Fruit fly (Drosophila melanogaster) whole organism, embryonic: ENCODE data around the gene CG5157.

Experiments used
- Ada2b ChIP-seq: fragments of 200-800 bp; sonication (Bioruptor generic); IDR thresholded peaks from 2 replicates; pipeline ENCODE4 v1.3.6; 2022; ENCODE audit warnings: missing biosample characterization, missing genetic modification characterization
- B-H1 ChIP-seq: fragments of 200-800 bp; sonication (Bioruptor generic); IDR thresholded peaks from 3 replicates; pipeline ENCODE4 v1.3.6; 2022; ENCODE audit warnings: missing biosample characterization, missing genetic modification characterization
- Bteb2 ChIP-seq: fragments of 200-800 bp; sonication (Bioruptor generic); optimal IDR thresholded peaks from 2 replicates; lab custom pipeline; 2016; ENCODE audit warnings: missing biosample characterization, missing genetic modification characterization
- CG10267 ChIP-seq: fragments of 200-800 bp; sonication (Bioruptor generic); optimal IDR thresholded peaks from 2 replicates; lab custom pipeline; 2018; ENCODE audit warnings: missing biosample characterization, mild to moderate bottlenecking, missing genetic modification characterization, moderate library complexity
- CG10959 ChIP-seq: fragments of 200-800 bp; sonication (Bioruptor generic); IDR thresholded peaks from 2 replicates; pipeline ENCODE4 v1.3.6; 2022; ENCODE audit warnings: missing biosample characterization, missing genetic modification characterization
- CG11504 ChIP-seq: fragments of 200-800 bp; sonication (Bioruptor generic); optimal IDR thresholded peaks from 3 replicates; lab custom pipeline; 2019; ENCODE audit warnings: missing biosample characterization, mild to moderate bottlenecking, missing genetic modification characterization, moderate library complexity
- CG11695 ChIP-seq: fragments of 200-800 bp; sonication (Bioruptor generic); IDR thresholded peaks from 3 replicates; pipeline ENCODE4 v1.3.6; 2022; ENCODE audit warnings: missing biosample characterization, missing genetic modification characterization
- CG13894 ChIP-seq: fragments of 200-800 bp; sonication (Bioruptor generic); optimal IDR thresholded peaks from 3 replicates; lab custom pipeline; 2018; ENCODE audit warnings: missing biosample characterization, mild to moderate bottlenecking, missing genetic modification characterization, moderate library complexity
- CG15514 ChIP-seq: fragments of 200-800 bp; sonication (Bioruptor generic); optimal IDR thresholded peaks from 3 replicates; lab custom pipeline; 2017; ENCODE audit warnings: missing biosample characterization, missing genetic modification characterization, mild to moderate bottlenecking, moderate library complexity, missing genetic modification reagents
- CG1603 ChIP-seq: fragments of 200-800 bp; sonication (Bioruptor generic); optimal IDR thresholded peaks from 2 replicates; lab custom pipeline; 2019; ENCODE audit warnings: missing biosample characterization, mild to moderate bottlenecking, missing genetic modification characterization, moderate library complexity
- CG16815 ChIP-seq: fragments of 200-800 bp; sonication (Bioruptor generic); optimal IDR thresholded peaks from 3 replicates; lab custom pipeline; 2017; ENCODE audit warnings: missing biosample characterization, mild to moderate bottlenecking, missing genetic modification characterization
- CG17186 ChIP-seq: fragments of 200-800 bp; sonication (Bioruptor generic); optimal IDR thresholded peaks from 3 replicates; lab custom pipeline; 2017; ENCODE audit warnings: missing biosample characterization, missing genetic modification reagents, missing genetic modification characterization
- CG18262 ChIP-seq: fragments of 200-800 bp; optimal IDR thresholded peaks from 3 replicates; lab custom pipeline; 2019; ENCODE audit warnings: missing biosample characterization, mild to moderate bottlenecking, missing genetic modification characterization, moderate library complexity
- CG2199 ChIP-seq: fragments of 200-800 bp; sonication (Bioruptor generic); IDR thresholded peaks from 3 replicates; pipeline ENCODE4 v1.3.6; 2022; ENCODE audit warnings: missing biosample characterization, missing genetic modification characterization
- CG30020 ChIP-seq: fragments of 200-800 bp; optimal IDR thresholded peaks from 2 replicates; lab custom pipeline; 2019; ENCODE audit warnings: missing biosample characterization, mild to moderate bottlenecking, missing genetic modification characterization, moderate library complexity
- CG31224 ChIP-seq: fragments of 200-800 bp; sonication (Bioruptor generic); IDR thresholded peaks from 2 replicates; pipeline ENCODE4 v1.3.6; 2022; ENCODE audit warnings: missing biosample characterization, missing genetic modification characterization
- CG4328 ChIP-seq: fragments of 200-800 bp; sonication (Bioruptor generic); optimal IDR thresholded peaks from 3 replicates; lab custom pipeline; 2017; ENCODE audit warnings: missing biosample characterization, missing genetic modification reagents, missing genetic modification characterization
- CG43689 ChIP-seq: fragments of 200-800 bp; sonication (Bioruptor generic); IDR thresholded peaks from 2 replicates; pipeline ENCODE4 v1.3.6; 2022; ENCODE audit warnings: missing biosample characterization, missing genetic modification characterization
- CG4424 ChIP-seq: fragments of 200-800 bp; sonication (Bioruptor generic); optimal IDR thresholded peaks from 3 replicates; lab custom pipeline; 2016; ENCODE audit warnings: missing biosample characterization, missing genetic modification characterization
- CG5953 ChIP-seq: fragments of 200-800 bp; sonication (Bioruptor generic); IDR thresholded peaks from 2 replicates; pipeline ENCODE4 v1.3.6; 2022; ENCODE audit warnings: missing biosample characterization, missing genetic modification characterization
- CG6683 ChIP-seq: fragments of 200-800 bp; sonication (Bioruptor generic); optimal IDR thresholded peaks from 2 replicates; lab custom pipeline; 2017; ENCODE audit warnings: missing biosample characterization, mild to moderate bottlenecking, missing genetic modification characterization, missing genetic modification reagents
- CG8281 ChIP-seq: fragments of 200-800 bp; sonication (Bioruptor generic); optimal IDR thresholded peaks from 2 replicates; lab custom pipeline; 2018; ENCODE audit warnings: missing biosample characterization, mild to moderate bottlenecking, missing genetic modification characterization, moderate library complexity
- CG9727 ChIP-seq: fragments of 200-800 bp; sonication (Bioruptor generic); optimal IDR thresholded peaks from 3 replicates; lab custom pipeline; 2017; ENCODE audit warnings: missing biosample characterization, mild to moderate bottlenecking, missing genetic modification characterization
- CG9876 ChIP-seq: fragments of 200-800 bp; sonication (Bioruptor generic); optimal IDR thresholded peaks from 2 replicates; lab custom pipeline; 2016; ENCODE audit warnings: missing biosample characterization, missing genetic modification characterization
- Chrac-16 ChIP-seq: fragments of 200-800 bp; sonication (Bioruptor generic); optimal IDR thresholded peaks from 3 replicates; lab custom pipeline; 2016; ENCODE audit warnings: missing biosample characterization, missing genetic modification characterization
- Dip3 ChIP-seq: fragments of 200-800 bp; sonication (Bioruptor generic); optimal IDR thresholded peaks from 3 replicates; lab custom pipeline; 2016; ENCODE audit warnings: missing biosample characterization, missing genetic modification characterization
- Doc3 ChIP-seq: fragments of 200-800 bp; sonication (Bioruptor generic); IDR thresholded peaks from 3 replicates; pipeline ENCODE4 v1.3.6; 2022; ENCODE audit warnings: missing biosample characterization, missing genetic modification characterization; ENCODE audit not compliant: partially characterized antibody
- Elba2 ChIP-seq: fragments of 200-800 bp; sonication (Bioruptor generic); optimal IDR thresholded peaks from 3 replicates; lab custom pipeline; 2016; ENCODE audit warnings: missing biosample characterization, missing genetic modification characterization
- Hand ChIP-seq: fragments of 200-800 bp; sonication (Bioruptor generic); optimal IDR thresholded peaks from 2 replicates; lab custom pipeline; 2017; ENCODE audit warnings: mild to moderate bottlenecking, missing biosample characterization, missing genetic modification reagents, missing genetic modification characterization
- Hr78 ChIP-seq, 2 experiments: fragments of 200-800 bp in 1 of 2; fragments of >200 bp in 1 of 2; sonication (Bioruptor generic) in 1 of 2; optimal IDR thresholded peaks; 2 replicates each; lab custom pipeline; 2017 to 2019; ENCODE audit warnings: missing biosample characterization in 2 of 2, missing genetic modification characterization in 2 of 2, mild to moderate bottlenecking in 1 of 2, moderate library complexity in 1 of 2
- Lim3 ChIP-seq: fragments of 200-800 bp; sonication (Bioruptor generic); IDR thresholded peaks from 2 replicates; pipeline ENCODE4 v1.3.6; 2022; ENCODE audit warnings: missing biosample characterization, missing genetic modification characterization
- NK7.1 ChIP-seq: fragments of 200-800 bp; sonication (Bioruptor generic); optimal IDR thresholded peaks from 3 replicates; lab custom pipeline; 2016; ENCODE audit warnings: missing biosample characterization, missing genetic modification characterization
- NfI ChIP-seq: fragments of 200-800 bp; sonication (Bioruptor generic); optimal IDR thresholded peaks from 3 replicates; lab custom pipeline; 2018; ENCODE audit warnings: missing biosample characterization, mild to moderate bottlenecking, missing genetic modification characterization, moderate library complexity
- Trl ChIP-seq, 3 experiments: fragments of >200 bp in 2 of 3; fragments of 200-800 bp in 1 of 3; sonication (Bioruptor generic) in 1 of 3; optimal IDR thresholded peaks; 2 replicates in 1 of 3; 3 replicates in 2 of 3; lab custom pipeline; 2016 to 2017; ENCODE audit warnings: missing biosample characterization in 1 of 3, missing genetic modification characterization in 1 of 3
- YL-1 ChIP-seq: fragments of 200-800 bp; sonication (Bioruptor generic); optimal IDR thresholded peaks from 3 replicates; lab custom pipeline; 2017; ENCODE audit warnings: missing biosample characterization, mild to moderate bottlenecking, missing genetic modification characterization
- ab ChIP-seq: fragments of 200-800 bp; sonication (Bioruptor generic); optimal IDR thresholded peaks from 2 replicates; lab custom pipeline; 2016; ENCODE audit warnings: missing biosample characterization, missing genetic modification characterization
- ash1 ChIP-seq: fragments of 200-800 bp; sonication (Bioruptor generic); optimal IDR thresholded peaks from 2 replicates; lab custom pipeline; 2018; ENCODE audit warnings: missing biosample characterization, mild to moderate bottlenecking, missing genetic modification characterization
- exex ChIP-seq: fragments of 200-800 bp; sonication (Bioruptor generic); optimal IDR thresholded peaks from 4 replicates; lab custom pipeline; 2018; ENCODE audit warnings: missing biosample characterization, mild to moderate bottlenecking, missing genetic modification characterization, moderate library complexity
- gce ChIP-seq: fragments of 200-800 bp; sonication (Bioruptor generic); IDR thresholded peaks from 3 replicates; pipeline ENCODE4 v1.3.6; 2022; ENCODE audit warnings: missing biosample characterization, missing genetic modification characterization
- her ChIP-seq: fragments of 200-800 bp; sonication (Bioruptor generic); optimal IDR thresholded peaks from 2 replicates; lab custom pipeline; 2016; ENCODE audit warnings: missing biosample characterization, missing genetic modification characterization
- hth ChIP-seq: fragments of >200 bp; optimal IDR thresholded peaks from 2 replicates; lab custom pipeline; 2017; ENCODE audit warnings: inconsistent platforms
- insv ChIP-seq, 2 experiments: fragments of 200-800 bp; sonication (Bioruptor generic); optimal IDR thresholded peaks; 3 replicates each; lab custom pipeline; 2016 to 2018; ENCODE audit warnings: missing biosample characterization in 2 of 2, missing genetic modification characterization in 2 of 2
- jing ChIP-seq: fragments of 200-800 bp; sonication (Bioruptor generic); optimal IDR thresholded peaks from 2 replicates; lab custom pipeline; 2018; ENCODE audit warnings: missing biosample characterization, mild to moderate bottlenecking, missing genetic modification characterization
- maf-S ChIP-seq: fragments of 200-800 bp; sonication (Bioruptor generic); optimal IDR thresholded peaks from 2 replicates; lab custom pipeline; 2016; ENCODE audit warnings: missing biosample characterization, missing genetic modification characterization
- psq ChIP-seq: fragments of 200-800 bp; sonication (Bioruptor generic); optimal IDR thresholded peaks from 2 replicates; lab custom pipeline; 2017; ENCODE audit warnings: missing biosample characterization, missing genetic modification characterization
- pum ChIP-seq: fragments of 200-800 bp; sonication (Bioruptor generic); optimal IDR thresholded peaks from 2 replicates; lab custom pipeline; 2016; ENCODE audit warnings: missing biosample characterization, missing genetic modification characterization
- salm ChIP-seq: fragments of 200-800 bp; sonication (Bioruptor generic); optimal IDR thresholded peaks from 2 replicates; lab custom pipeline; 2018; ENCODE audit warnings: missing biosample characterization, mild to moderate bottlenecking, missing genetic modification characterization
- tio ChIP-seq: fragments of 200-800 bp; sonication (Bioruptor generic); optimal IDR thresholded peaks from 2 replicates; lab custom pipeline; 2017; ENCODE audit warnings: missing biosample characterization, missing genetic modification characterization, inconsistent platforms
- z ChIP-seq: fragments of 200-800 bp; sonication (Bioruptor generic); IDR thresholded peaks from 3 replicates; pipeline ENCODE4 v1.3.6; 2022; ENCODE audit warnings: missing biosample characterization, missing genetic modification characterization
- zfh1 ChIP-seq: fragments of 200-800 bp; sonication (Bioruptor generic); IDR thresholded peaks from 3 replicates; pipeline ENCODE4 v1.3.6; 2022; ENCODE audit warnings: missing biosample characterization, missing genetic modification characterization

CG5157 gene

dm6 chr3L:16128481-16128972 is 9.2 kb downstream of the CG5157 start, which contains the start of gene Pgm1 (continued):
- TF ChIP-seq z (GFP tag; lab: Robert Waterston, UW) (0 out of 3 replicates have a peak, but pooled peaks have one; percentile 23), Bteb2 (GFP tag; lab: Kevin White, UChicago) (peak; percentile 90), NK7.1 (peak; percentile 90), CG17186 (peak; percentile 46), Dip3 (GFP tag; lab: Kevin White, UChicago) (peak; percentile 84), Elba2 (GFP tag; lab: Kevin White, UChicago) (peak; percentile 25), Chrac-16 (GFP tag; lab: Kevin White, UChicago) (peak; percentile 81), CG13894 (tag; lab: Kevin White, UChicago) (no peak), hth (lab: Kevin White, UChicago) (no peak), ab (GFP tag; lab: Kevin White, UChicago) (peak; percentile 79), CG8281 (no peak), NfI (GFP tag; lab: Kevin White, UChicago) (no peak), ash1 (GFP tag; lab: Kevin White, UChicago) (peak; percentile 11), Hr78 (GFP tag; optimal IDR thresholded peaks at IDR 0.05; lab: Kevin White, UChicago) (peak in 1 of 2 experiments; percentile 80), salm (peak; percentile 63), Trl (optimal IDR thresholded peaks at IDR 0.05; lab: Kevin White, UChicago) (no peak), Trl (GFP tag; optimal IDR thresholded peaks at IDR 0.05; lab: Kevin White, UChicago) (peak; percentile 94), Doc3 (no peak), psq (peak; percentile 68), CG2199 (GFP tag; lab: Robert Waterston, UW) (no peak), CG10267 (peak; percentile 70), CG11504 (peak; percentile 76), Hand (peak; percentile 77), CG18262 (tag; lab: Kevin White, UChicago) (peak; percentile 76), Ada2b (GFP tag; lab: Robert Waterston, UW) (peak; percentile 68), tio (peak; percentile 53), CG1603 (peak; percentile 95), Lim3 (GFP tag; lab: Robert Waterston, UW) (peak; percentile 21; the same call in 1 of the 2 replicates), CG4424 (GFP tag; lab: Kevin White, UChicago) (peak; percentile 82), insv (GFP tag; optimal IDR thresholded peaks at IDR 0.05; lab: Kevin White, UChicago) (peak in 1 of 2 experiments; percentile 35), jing (GFP tag; lab: Kevin White, UChicago) (no peak), zfh1 (GFP tag; lab: Robert Waterston, UW) (peak; percentile 77), CG4328 (GFP tag; lab: Kevin White, UChicago) (no peak), B-H1 (GFP tag; lab: Robert Waterston, UW) (peak; percentile 66), CG31224 (GFP tag; lab: Robert Waterston, UW) (peak; percentile 67), CG6683 (peak; percentile 40), exex (tag; lab: Kevin White, UChicago) (peak; percentile 97), CG43689 (no peak), CG10959 (GFP tag; lab: Robert Waterston, UW) (peak; percentile 69), YL-1 (peak; percentile 61), CG15514 (GFP tag; lab: Kevin White, UChicago) (peak; percentile 80), CG16815 (GFP tag; lab: Kevin White, UChicago) (peak; percentile 70), CG9727 (GFP tag; lab: Kevin White, UChicago) (peak; percentile 76), CG11695 (GFP tag; lab: Robert Waterston, UW) (peak; percentile 68), CG9876 (GFP tag; lab: Kevin White, UChicago) (peak; percentile 87), maf-S (peak; percentile 88), her (GFP tag; lab: Kevin White, UChicago) (peak; percentile 94), CG30020 (tag; lab: Kevin White, UChicago) (no peak), CG5953 (peak; percentile 60; the same call in 1 of the 2 replicates), gce (GFP tag; lab: Robert Waterston, UW) (peak; percentile 77; the same call in 2 of the 3 replicates), pum (peak; percentile 86)
